Fruit fly (Drosophila melanogaster): ENCODE results near the gene CG12546.

dm6 chr3L:22693712-22694111 lies at the start of gene CG12546, which contains the start of gene CG14453:
- TF ChIP-seq CG1620 (GFP tag; optimal IDR thresholded peaks at IDR 0.05) (no peak), CG12768 (GFP tag; optimal IDR thresholded peaks at IDR 0.05) (no peak), Clk (GFP tag; optimal IDR thresholded peaks at IDR 0.05) (no peak), ovo (GFP tag; optimal IDR thresholded peaks at IDR 0.05) (no peak), cnc (optimal IDR thresholded peaks at IDR 0.05) (no peak), CG7101 (tag; optimal IDR thresholded peaks at IDR 0.05) (no peak), toe (GFP tag; optimal IDR thresholded peaks at IDR 0.05) (no peak), bab1 (GFP tag; optimal IDR thresholded peaks at IDR 0.05) (no peak), cic (GFP tag; optimal IDR thresholded peaks at IDR 0.05) (no peak), CG14711 (tag; optimal IDR thresholded peaks at IDR 0.05) (no peak), tj (GFP tag; optimal IDR thresholded peaks at IDR 0.05) (no peak)

Data from whole organism, adult.